Fruit fly (Drosophila melanogaster): ENCODE results near the gene glec.

glec gene

dm6 chr3R:21859509-21859908 lies 3.4 kb upstream of the glec start (continued):
- TF ChIP-seq Side (GFP tag; optimal IDR thresholded peaks at IDR 0.05) (peak; percentile 21), CG7372 (GFP tag; IDR thresholded peaks at IDR 0.05) (no peak), unpg (GFP tag; optimal IDR thresholded peaks at IDR 0.05) (peak; percentile 57), cas (GFP tag; IDR thresholded peaks at IDR 0.05) (no peak), Dll (GFP tag; IDR thresholded peaks at IDR 0.05; ENCODE audit: partially characterized antibody) (no peak), crol (GFP tag; IDR thresholded peaks at IDR 0.05) (0 out of 2 replicates have a peak, but pooled peaks have one; percentile 17), Atf-2 (GFP tag; optimal IDR thresholded peaks at IDR 0.05) (peak; percentile 39), nom (GFP tag; optimal IDR thresholded peaks at IDR 0.05) (peak; percentile 61), chn (GFP tag; optimal IDR thresholded peaks at IDR 0.05) (peak; percentile 31), CG16815 (GFP tag; optimal IDR thresholded peaks at IDR 0.05) (peak; percentile 55), CG9932 (GFP tag; IDR thresholded peaks at IDR 0.05) (no peak), jing (GFP tag; optimal IDR thresholded peaks at IDR 0.05) (peak; percentile 27), trem (tag; optimal IDR thresholded peaks at IDR 0.05) (peak; percentile 46), CG18619 (GFP tag; optimal IDR thresholded peaks at IDR 0.05) (peak; percentile 38), Spps (tag; optimal IDR thresholded peaks at IDR 0.05) (peak; percentile 37), CG2678 (tag; optimal IDR thresholded peaks at IDR 0.05) (peak; percentile 49), Antp (GFP tag; optimal IDR thresholded peaks at IDR 0.05) (peak; percentile 18), Asciz (GFP tag; optimal IDR thresholded peaks at IDR 0.05) (peak; percentile 46), nmo (GFP tag; optimal IDR thresholded peaks at IDR 0.05) (peak; percentile 63), CG17385 (GFP tag; optimal IDR thresholded peaks at IDR 0.05) (peak; percentile 41), ap (GFP tag; IDR thresholded peaks at IDR 0.05) (no peak), eve (GFP tag; optimal IDR thresholded peaks at IDR 0.05) (peak in 1 of 2 experiments; percentile 70), CG2120 (GFP tag; optimal IDR thresholded peaks at IDR 0.05) (no peak), wek (GFP tag; optimal IDR thresholded peaks at IDR 0.05) (peak; percentile 6), prd (optimal IDR thresholded peaks at IDR 0.05) (no peak), prd (GFP tag; IDR thresholded peaks at IDR 0.05) (peak; percentile 68), HLHmδ (GFP tag; optimal IDR thresholded peaks at IDR 0.05) (no peak), PHDP (tag; optimal IDR thresholded peaks at IDR 0.05) (peak; percentile 62), row (GFP tag; IDR thresholded peaks at IDR 0.05) (peak; percentile 64), Stat92E (GFP tag; optimal IDR thresholded peaks at IDR 0.05) (peak in 1 of 3 experiments; percentile 46), CG7357 (GFP tag; IDR thresholded peaks at IDR 0.05) (0 out of 3 replicates have a peak, but pooled peaks have one; percentile 45), CG12219 (GFP tag; optimal IDR thresholded peaks at IDR 0.05) (peak; percentile 51), Xbp1 (GFP tag; optimal IDR thresholded peaks at IDR 0.05) (peak; percentile 54), Pdp1 (GFP tag; optimal IDR thresholded peaks at IDR 0.05) (peak; percentile 12 to 34), CG12942 (GFP tag; optimal IDR thresholded peaks at IDR 0.05) (peak; percentile 23), CG13775 (GFP tag; optimal IDR thresholded peaks at IDR 0.05) (peak; percentile 36), emc (GFP tag; optimal IDR thresholded peaks at IDR 0.05) (no peak), CG8089 (GFP tag; optimal IDR thresholded peaks at IDR 0.05) (no peak), CG8924 (tag; optimal IDR thresholded peaks at IDR 0.05) (peak; percentile 43), gsb-n (tag; optimal IDR thresholded peaks at IDR 0.05) (peak; percentile 72), CG11398 (GFP tag; optimal IDR thresholded peaks at IDR 0.05) (no peak), gcm (GFP tag; optimal IDR thresholded peaks at IDR 0.05) (peak; percentile 68), CG30403 (GFP tag; optimal IDR thresholded peaks at IDR 0.05) (peak; percentile 55), CG15073 (GFP tag; optimal IDR thresholded peaks at IDR 0.05) (peak; percentile 34), E2f1 (GFP tag; IDR thresholded peaks at IDR 0.05) (peak; percentile 39; the same call in 1 of the 2 replicates), Ssrp (tag; optimal IDR thresholded peaks at IDR 0.05) (peak; percentile 63), NfI (GFP tag; optimal IDR thresholded peaks at IDR 0.05) (peak; percentile 8), CG30431 (GFP tag; optimal IDR thresholded peaks at IDR 0.05) (peak; percentile 50), CG9727 (GFP tag; optimal IDR thresholded peaks at IDR 0.05) (peak; percentile 63), lola (GFP tag; optimal IDR thresholded peaks at IDR 0.05) (peak in 1 of 3 experiments; percentile 75)
